ENCODE assay signal across 1 fruit fly cellular context in the genomic region with DNA sequence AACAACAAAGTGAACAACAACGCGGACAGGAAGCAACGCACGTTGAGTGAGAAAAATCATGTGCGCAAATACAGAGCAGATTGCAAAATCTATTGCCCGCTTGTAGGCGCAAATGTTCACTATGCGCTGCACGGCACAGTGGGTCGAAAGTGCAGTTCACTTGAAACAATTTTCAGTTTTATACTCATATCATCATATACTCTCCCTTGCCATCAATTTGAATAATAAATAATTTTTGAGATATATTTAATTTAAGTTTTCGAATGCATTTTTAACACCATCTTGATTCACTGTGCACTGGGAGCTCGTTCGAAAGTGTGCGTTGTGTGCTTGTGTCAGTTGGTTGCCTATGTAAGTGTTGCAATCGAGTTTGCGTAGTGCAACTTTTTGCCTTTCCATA.
A peak's percentile ranks its signal among the peaks of the same experiment; 100 is the strongest.
TF ChIP-seq lines count a peak whose summit lies in the region.

No protein-coding gene starts in this region.

TF ChIP-seq in whole organism, embryonic, 481 proteins besides CTCF, POLR2A, EP300 and RAD21 (continued from another document):
- TF ChIP-seq sc (optimal IDR thresholded peaks at IDR 0.05; lab: Kevin White, UChicago): no peak
- TF ChIP-seq sc (GFP tag; optimal IDR thresholded peaks at IDR 0.05; lab: Kevin White, UChicago): peak; percentile 64
- TF ChIP-seq schlank (tag; optimal IDR thresholded peaks at IDR 0.05; lab: Kevin White, UChicago): no peak
- no peak for TF ChIP-seq CG10321 (GFP tag; IDR thresholded peaks at IDR 0.05; lab: Robert Waterston, UW)
- TF ChIP-seq CG12744 (GFP tag; optimal IDR thresholded peaks at IDR 0.05; lab: Kevin White, UChicago): peak; percentile 16
- peak; percentile 84 for TF ChIP-seq CG1602 (GFP tag; optimal IDR thresholded peaks at IDR 0.05; lab: Kevin White, UChicago)
- TF ChIP-seq CG12071 (GFP tag; optimal IDR thresholded peaks at IDR 0.05; lab: Kevin White, UChicago): no peak
- TF ChIP-seq CG2199 (GFP tag; IDR thresholded peaks at IDR 0.05; lab: Robert Waterston, UW): peak; percentile 66; the same call in 1 of the 3 replicates
- peak; percentile 49 for TF ChIP-seq gcm (GFP tag; optimal IDR thresholded peaks at IDR 0.05; lab: Kevin White, UChicago)
- TF ChIP-seq Lim3 (GFP tag; IDR thresholded peaks at IDR 0.05; lab: Robert Waterston, UW): peak; percentile 55; the same call in 1 of the 2 replicates
- peak; percentile 63 for TF ChIP-seq CG4404 (GFP tag; IDR thresholded peaks at IDR 0.05; lab: Robert Waterston, UW)
- TF ChIP-seq ara (GFP tag; IDR thresholded peaks at IDR 0.05; lab: Robert Waterston, UW): peak; percentile 63
- no peak for TF ChIP-seq Poxn (GFP tag; IDR thresholded peaks at IDR 0.05; lab: Robert Waterston, UW)
- TF ChIP-seq CG30020 (tag; optimal IDR thresholded peaks at IDR 0.05; lab: Kevin White, UChicago): no peak
- peak; percentile 56; the same call in 1 of the 2 replicates for TF ChIP-seq CG11696 (GFP tag; IDR thresholded peaks at IDR 0.05; lab: Robert Waterston, UW)
- no peak for TF ChIP-seq CG34224 (GFP tag; IDR thresholded peaks at IDR 0.05; lab: Robert Waterston, UW; ENCODE audit: partially characterized antibody)
- TF ChIP-seq onecut (GFP tag; IDR thresholded peaks at IDR 0.05; lab: Robert Waterston, UW): peak; percentile 62
- peak; percentile 27; the same call in 1 of the 2 replicates for TF ChIP-seq ssp (GFP tag; IDR thresholded peaks at IDR 0.05; lab: Robert Waterston, UW)
- no peak for TF ChIP-seq cad (GFP tag; optimal IDR thresholded peaks at IDR 0.05; lab: Kevin White, UChicago)
- no peak for TF ChIP-seq dm (GFP tag; optimal IDR thresholded peaks at IDR 0.05; lab: Kevin White, UChicago)
- no peak for TF ChIP-seq CG7987 (GFP tag; optimal IDR thresholded peaks at IDR 0.05; lab: Kevin White, UChicago)
- peak; percentile 14 for TF ChIP-seq nerfin-1 (tag; optimal IDR thresholded peaks at IDR 0.05; lab: Kevin White, UChicago)
- peak; percentile 47 to 53 for TF ChIP-seq Pdp1 (GFP tag; optimal IDR thresholded peaks at IDR 0.05; lab: Kevin White, UChicago)
- TF ChIP-seq Ptx1 (GFP tag; IDR thresholded peaks at IDR 0.05; lab: Robert Waterston, UW): peak; percentile 47
- no peak for TF ChIP-seq Antp (GFP tag; optimal IDR thresholded peaks at IDR 0.05; lab: Kevin White, UChicago)
- no peak for TF ChIP-seq D19B (GFP tag; optimal IDR thresholded peaks at IDR 0.05; lab: Kevin White, UChicago)
- peak; percentile 62 for TF ChIP-seq Mad (GFP tag; optimal IDR thresholded peaks at IDR 0.05; lab: Kevin White, UChicago)
- TF ChIP-seq BEAF-32 (GFP tag; optimal IDR thresholded peaks at IDR 0.05; lab: Kevin White, UChicago): no peak
- TF ChIP-seq Atf-2 (GFP tag; optimal IDR thresholded peaks at IDR 0.05; lab: Kevin White, UChicago): peak; percentile 15
- TF ChIP-seq stc (GFP tag; IDR thresholded peaks at IDR 0.05; lab: Robert Waterston, UW): peak; percentile 45; the same call in 1 of the 2 replicates
- peak; percentile 51 for TF ChIP-seq slbo (GFP tag; IDR thresholded peaks at IDR 0.05; lab: Robert Waterston, UW)
- peak; percentile 5 for TF ChIP-seq CG33557 (GFP tag; optimal IDR thresholded peaks at IDR 0.05; lab: Kevin White, UChicago)
- peak; percentile 56; the same call in 1 of the 2 replicates for TF ChIP-seq CG11247 (GFP tag; IDR thresholded peaks at IDR 0.05; lab: Robert Waterston, UW)
- no peak for TF ChIP-seq fd64A (GFP tag; optimal IDR thresholded peaks at IDR 0.05; lab: Kevin White, UChicago)
- peak; percentile 68 for TF ChIP-seq CG2875 (GFP tag; optimal IDR thresholded peaks at IDR 0.05; lab: Kevin White, UChicago)
- TF ChIP-seq chif (GFP tag; optimal IDR thresholded peaks at IDR 0.05; lab: Kevin White, UChicago): peak; percentile 23 to 81
- no peak for TF ChIP-seq tup (GFP tag; optimal IDR thresholded peaks at IDR 0.05; lab: Kevin White, UChicago)
- peak; percentile 20 for TF ChIP-seq mam (GFP tag; optimal IDR thresholded peaks at IDR 0.05; lab: Kevin White, UChicago)
- no peak for TF ChIP-seq sr (GFP tag; IDR thresholded peaks at IDR 0.05; lab: Robert Waterston, UW)
- peak; percentile 6 for TF ChIP-seq cwo (GFP tag; optimal IDR thresholded peaks at IDR 0.05; lab: Kevin White, UChicago)
- TF ChIP-seq ERR (GFP tag; optimal IDR thresholded peaks at IDR 0.05; lab: Kevin White, UChicago): no peak
- peak; percentile 61 for TF ChIP-seq CG1529 (GFP tag; optimal IDR thresholded peaks at IDR 0.05; lab: Kevin White, UChicago)
- TF ChIP-seq CG15601 (tag; optimal IDR thresholded peaks at IDR 0.05; lab: Kevin White, UChicago): peak; percentile 71
- peak; percentile 71 for TF ChIP-seq CG10462 (GFP tag; optimal IDR thresholded peaks at IDR 0.05; lab: Kevin White, UChicago)
- TF ChIP-seq CG5245 (GFP tag; optimal IDR thresholded peaks at IDR 0.05; lab: Kevin White, UChicago): peak; percentile 58
- TF ChIP-seq pnt (GFP tag; optimal IDR thresholded peaks at IDR 0.05; lab: Kevin White, UChicago): peak; percentile 29
- TF ChIP-seq CG3065 (GFP tag; optimal IDR thresholded peaks at IDR 0.05; lab: Kevin White, UChicago): peak; percentile 31
- TF ChIP-seq H15 (GFP tag; IDR thresholded peaks at IDR 0.05; lab: Robert Waterston, UW): peak; percentile 50; the same call in 1 of the 3 replicates
- TF ChIP-seq disco-r (GFP tag; optimal IDR thresholded peaks at IDR 0.05; lab: Kevin White, UChicago): no peak
- no peak for TF ChIP-seq lov (optimal IDR thresholded peaks at IDR 0.05; lab: Kevin White, UChicago)
- TF ChIP-seq lov (GFP tag; IDR thresholded peaks at IDR 0.05; lab: Robert Waterston, UW): peak; percentile 66; the same call in 1 of the 3 replicates
- TF ChIP-seq Dfd (GFP tag; optimal IDR thresholded peaks at IDR 0.05; lab: Kevin White, UChicago): no peak
- TF ChIP-seq CG5953 (GFP tag; IDR thresholded peaks at IDR 0.05; lab: Robert Waterston, UW): peak; percentile 76
TF ChIP-seq in whole organism, embryonic: peak in this region for 288.
